Worm (Caenorhabditis elegans) whole organism, late embryonic: ENCODE data around the gene ift-81.

Source experiments
- F13H6.1 ChIP-seq: sonication (generic microtip); optimal IDR thresholded peaks from 2 replicates; lab custom pipeline; 2016; ENCODE audit warnings: missing genetic modification characterization, missing compliant biosample characterization
- K09A11.1 ChIP-seq: sonication (generic microtip); optimal IDR thresholded peaks from 2 replicates; lab custom pipeline; 2017; ENCODE audit warnings: antibody characterized with exemption, mild to moderate bottlenecking, missing genetic modification characterization, missing compliant biosample characterization; ENCODE audit not compliant: insufficient read depth
- ahr-1 ChIP-seq: sonication (generic microtip); optimal IDR thresholded peaks from 2 replicates; lab custom pipeline; 2016; ENCODE audit warnings: missing genetic modification characterization, missing compliant biosample characterization
- ama-1 ChIP-seq: fragments of 150-350 bp; optimal IDR thresholded peaks from 2 replicates; lab custom pipeline; 2014
- ceh-14 ChIP-seq: sonication (generic microtip); optimal IDR thresholded peaks from 2 replicates; lab custom pipeline; 2016; ENCODE audit warnings: missing genotype, missing genetic modification characterization, missing compliant biosample characterization
- ceh-18 ChIP-seq: sonication (generic microtip); optimal IDR thresholded peaks from 2 replicates; lab custom pipeline; 2016; ENCODE audit warnings: missing genetic modification characterization, missing compliant biosample characterization
- ceh-19 ChIP-seq: fragments of 200-800 bp; sonication (Bioruptor generic); optimal IDR thresholded peaks from 2 replicates; lab custom pipeline; 2018; ENCODE audit warnings: mild to moderate bottlenecking, missing genetic modification characterization, missing compliant biosample characterization
- ceh-2 ChIP-seq: sonication (generic microtip); optimal IDR thresholded peaks from 2 replicates; lab custom pipeline; 2016; ENCODE audit warnings: missing genotype, missing genetic modification characterization, missing compliant biosample characterization
- ceh-22 ChIP-seq: sonication (generic microtip); optimal IDR thresholded peaks from 2 replicates; lab custom pipeline; 2017; ENCODE audit warnings: missing biosample characterization, missing genetic modification characterization
- ceh-30 ChIP-seq: fragments of 150-350 bp; optimal IDR thresholded peaks from 2 replicates; lab custom pipeline; 2014; ENCODE audit warnings: missing biosample characterization, missing genetic modification characterization
- ceh-34 ChIP-seq: sonication (generic microtip); optimal IDR thresholded peaks from 2 replicates; lab custom pipeline; 2016; ENCODE audit warnings: mild to moderate bottlenecking, missing genetic modification characterization, missing compliant biosample characterization
- ceh-45 ChIP-seq: fragments of 200-800 bp; sonication (Bioruptor generic); IDR thresholded peaks from 2 replicates; pipeline ENCODE4 v1.3.6; 2022; ENCODE audit warnings: missing genetic modification reagents, missing genetic modification characterization, missing compliant biosample characterization
- ceh-48 ChIP-seq: sonication (generic microtip); optimal IDR thresholded peaks from 2 replicates; lab custom pipeline; 2016; ENCODE audit warnings: missing genetic modification characterization, inconsistent platforms, missing compliant biosample characterization
- ceh-6 ChIP-seq: fragments of 200-800 bp; sonication (Bioruptor generic); optimal IDR thresholded peaks from 2 replicates; lab custom pipeline; 2018; ENCODE audit warnings: mild to moderate bottlenecking, missing genetic modification characterization, missing compliant biosample characterization
- ceh-9 ChIP-seq: sonication (generic microtip); optimal IDR thresholded peaks from 2 replicates; lab custom pipeline; 2016; ENCODE audit warnings: mild to moderate bottlenecking, missing genetic modification characterization, inconsistent platforms, missing compliant biosample characterization
- dmd-4 ChIP-seq: sonication (generic microtip); optimal IDR thresholded peaks from 2 replicates; lab custom pipeline; 2016; ENCODE audit warnings: borderline replicate concordance, missing genetic modification characterization, missing compliant biosample characterization
- elt-2 ChIP-seq: sonication (generic microtip); optimal IDR thresholded peaks from 2 replicates; lab custom pipeline; 2016; ENCODE audit warnings: missing genetic modification reagents, missing genetic modification characterization, missing compliant biosample characterization
- fax-1 ChIP-seq: sonication (generic microtip); optimal IDR thresholded peaks from 2 replicates; lab custom pipeline; 2016; ENCODE audit warnings: missing genotype, missing genetic modification characterization, missing compliant biosample characterization
- fkh-10 ChIP-seq: fragments of 150-350 bp; optimal IDR thresholded peaks from 2 replicates; lab custom pipeline; 2014; ENCODE audit warnings: missing biosample characterization, missing genetic modification reagents, missing genetic modification characterization
- hlh-15 ChIP-seq: sonication (generic microtip); optimal IDR thresholded peaks from 2 replicates; lab custom pipeline; 2016; ENCODE audit warnings: missing genetic modification characterization, missing compliant biosample characterization
- hlh-30 ChIP-seq: sonication (generic microtip); optimal IDR thresholded peaks from 2 replicates; lab custom pipeline; 2017; ENCODE audit warnings: antibody characterized with exemption, missing genetic modification characterization, missing compliant biosample characterization; ENCODE audit not compliant: insufficient read depth
- hlh-6 ChIP-seq: sonication (generic microtip); optimal IDR thresholded peaks from 2 replicates; lab custom pipeline; 2016; ENCODE audit warnings: missing genotype, missing genetic modification characterization, missing compliant biosample characterization
- lim-6 ChIP-seq: sonication (generic microtip); optimal IDR thresholded peaks from 2 replicates; lab custom pipeline; 2016; ENCODE audit warnings: missing genetic modification characterization, missing compliant biosample characterization
- lin-11 ChIP-seq: fragments of 200-800 bp; sonication (Bioruptor generic); optimal IDR thresholded peaks from 2 replicates; lab custom pipeline; 2018; ENCODE audit warnings: mild to moderate bottlenecking, missing genetic modification characterization, missing compliant biosample characterization
- madf-2 ChIP-seq: sonication (generic microtip); optimal IDR thresholded peaks from 2 replicates; lab custom pipeline; 2017; ENCODE audit warnings: missing genetic modification characterization, missing compliant biosample characterization
- mec-3 ChIP-seq: sonication (generic microtip); optimal IDR thresholded peaks from 2 replicates; lab custom pipeline; 2016; ENCODE audit warnings: borderline replicate concordance, missing genetic modification characterization, missing compliant biosample characterization
- nfya-1 ChIP-seq: sonication (generic microtip); optimal IDR thresholded peaks from 2 replicates; lab custom pipeline; 2017; ENCODE audit warnings: missing genetic modification characterization, mild to moderate bottlenecking, missing compliant biosample characterization, antibody characterized with exemption, moderate library complexity
- nhr-11 ChIP-seq: fragments of 150-350 bp; optimal IDR thresholded peaks from 2 replicates; lab custom pipeline; 2014; ENCODE audit warnings: missing biosample characterization, missing genetic modification characterization
- npax-4 ChIP-seq: sonication (generic microtip); optimal IDR thresholded peaks from 2 replicates; lab custom pipeline; 2016; ENCODE audit warnings: missing genetic modification characterization, missing compliant biosample characterization
- pag-3 ChIP-seq: sonication (generic microtip); optimal IDR thresholded peaks from 2 replicates; lab custom pipeline; 2016; ENCODE audit warnings: missing compliant biosample characterization, missing genetic modification characterization, borderline replicate concordance
- pat-9 ChIP-seq: fragments of 200-800 bp; sonication (Bioruptor generic); optimal IDR thresholded peaks from 2 replicates; lab custom pipeline; 2018; ENCODE audit warnings: mild to moderate bottlenecking, missing genetic modification characterization, moderate library complexity, missing compliant biosample characterization
- pax-1 ChIP-seq: fragments of 150-350 bp; optimal IDR thresholded peaks from 2 replicates; lab custom pipeline; 2014; ENCODE audit warnings: missing biosample characterization, missing genetic modification characterization
- pha-2 ChIP-seq: sonication (generic microtip); optimal IDR thresholded peaks from 2 replicates; lab custom pipeline; 2017; ENCODE audit warnings: mild to moderate bottlenecking, missing genetic modification characterization, missing compliant biosample characterization
- pha-4 ChIP-seq: fragments of 150-350 bp; optimal IDR thresholded peaks from 2 replicates; lab custom pipeline; 2018; ENCODE audit warnings: missing biosample characterization, missing genetic modification reagents, missing genetic modification characterization
- pros-1 ChIP-seq: fragments of 150-350 bp; optimal IDR thresholded peaks from 2 replicates; lab custom pipeline; 2014; ENCODE audit warnings: missing biosample characterization, missing genetic modification reagents, missing genetic modification characterization
- sdc-2 ChIP-seq: sonication (generic microtip); optimal IDR thresholded peaks from 2 replicates; lab custom pipeline; 2016; ENCODE audit warnings: missing genotype, missing genetic modification characterization, missing compliant biosample characterization
- sox-2 ChIP-seq: fragments of 200-800 bp; sonication (Bioruptor generic); IDR thresholded peaks from 2 replicates; pipeline ENCODE4 v1.3.6; 2022; ENCODE audit warnings: missing genetic modification reagents, missing genetic modification characterization, missing compliant biosample characterization
- sox-4 ChIP-seq: sonication (generic microtip); optimal IDR thresholded peaks from 2 replicates; lab custom pipeline; 2017; ENCODE audit warnings: mild to moderate bottlenecking, missing genetic modification characterization, inconsistent platforms, missing compliant biosample characterization
- tbx-2 ChIP-seq: sonication (generic microtip); optimal IDR thresholded peaks from 2 replicates; lab custom pipeline; 2016; ENCODE audit warnings: missing genetic modification characterization, missing compliant biosample characterization
- tbx-7 ChIP-seq: sonication (generic microtip); optimal IDR thresholded peaks from 2 replicates; lab custom pipeline; 2016; ENCODE audit warnings: missing genotype, missing genetic modification characterization, missing compliant biosample characterization
- ttx-3 ChIP-seq: sonication (generic microtip); optimal IDR thresholded peaks from 2 replicates; lab custom pipeline; 2016; ENCODE audit warnings: missing genetic modification reagents, missing genetic modification characterization, missing compliant biosample characterization
- unc-3 ChIP-seq, 2 experiments: fragments of 200-800 bp in 1 of 2; sonication (Bioruptor generic) in 1 of 2; sonication (generic microtip) in 1 of 2; conservative IDR thresholded peaks in 1 of 2; optimal IDR thresholded peaks in 1 of 2; 2 replicates each; pipeline versions ENCODE4 v1.3.6 to Lab custom; 2016 to 2022; ENCODE audit warnings: missing compliant biosample characterization in 2 of 2, missing genetic modification characterization in 2 of 2, missing genetic modification reagents in 1 of 2
- unc-42 ChIP-seq: sonication (generic microtip); optimal IDR thresholded peaks from 2 replicates; lab custom pipeline; 2016; ENCODE audit warnings: missing genotype, missing genetic modification characterization, missing compliant biosample characterization
- unc-55 ChIP-seq: sonication (generic microtip); optimal IDR thresholded peaks from 2 replicates; lab custom pipeline; 2017; ENCODE audit warnings: missing biosample characterization, missing genetic modification reagents, missing genetic modification characterization
- zip-5 ChIP-seq: sonication (generic microtip); optimal IDR thresholded peaks from 2 replicates; lab custom pipeline; 2016; ENCODE audit warnings: missing genetic modification characterization, missing compliant biosample characterization
- ztf-16 ChIP-seq: sonication (generic microtip); optimal IDR thresholded peaks from 2 replicates; lab custom pipeline; 2017; ENCODE audit warnings: missing genetic modification characterization, missing compliant biosample characterization

The ift-81 gene

DNA sequence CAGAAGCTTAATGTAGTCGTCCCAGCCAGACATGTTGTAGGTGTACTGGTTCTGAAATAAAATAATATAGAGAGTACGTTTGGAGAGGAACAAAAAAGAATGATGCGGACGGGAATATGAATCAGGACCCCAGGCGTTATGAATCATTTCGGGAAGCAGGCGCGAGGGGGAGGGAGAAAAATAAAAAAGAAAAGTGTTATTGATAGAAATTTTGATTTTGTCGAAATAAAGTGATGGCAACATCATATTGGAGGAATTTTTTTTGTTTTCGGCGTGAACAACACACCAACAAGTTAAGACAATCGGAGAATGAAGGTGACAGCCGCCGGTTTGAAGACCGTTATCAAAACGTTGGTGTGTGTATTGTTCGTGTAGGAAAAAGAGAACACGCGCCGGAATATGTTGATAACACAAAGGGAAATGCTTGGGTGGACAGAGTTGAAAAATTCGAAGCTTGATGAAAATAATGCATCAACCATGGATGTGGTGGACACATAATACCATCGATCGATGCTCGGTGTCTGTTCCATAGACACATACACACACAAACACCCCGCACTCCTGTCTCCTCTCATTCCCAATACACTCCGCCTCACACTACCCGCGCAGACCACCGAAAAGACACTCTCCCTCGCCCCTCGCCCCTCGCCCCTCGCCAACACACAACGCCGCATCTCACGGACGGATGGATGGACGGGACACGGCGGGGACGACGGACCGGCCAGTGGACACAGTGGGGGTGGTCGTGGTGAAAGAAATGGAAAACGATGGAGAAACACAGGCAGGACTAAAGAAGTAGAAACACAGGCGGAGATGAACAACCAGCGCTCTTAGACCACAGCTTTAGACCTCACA is 55.9 kb downstream of the ift-81 start, which contains the start of gene pfn-2 (continued):
- TF ChIP-seq ceh-48: no peak
- TF ChIP-seq pat-9: peak; percentile 45
- TF ChIP-seq pax-1 (tag; lab: Kevin White, UChicago): no peak
- TF ChIP-seq npax-4 (tag; lab: Kevin White, UChicago): no peak
- TF ChIP-seq unc-42 (tag; lab: Kevin White, UChicago): no peak
- TF ChIP-seq ceh-30 (tag; lab: Kevin White, UChicago): no peak
- no peak for TF ChIP-seq lin-11 (tag; lab: Kevin White, UChicago)
- no peak for TF ChIP-seq nhr-11 (tag; lab: Kevin White, UChicago)
- no peak for TF ChIP-seq fkh-10 (GFP tag; lab: Kevin White, UChicago)
- no peak for TF ChIP-seq ceh-22
- TF ChIP-seq ceh-45: no peak
- TF ChIP-seq pros-1 (tag; lab: Kevin White, UChicago): no peak
- TF ChIP-seq ztf-16 (tag; lab: Kevin White, UChicago): no peak
- TF ChIP-seq pag-3: no peak
- no peak for TF ChIP-seq madf-2 (tag; lab: Kevin White, UChicago)
- no peak for TF ChIP-seq zip-5 (tag; lab: Kevin White, UChicago)
- no peak for TF ChIP-seq mec-3 (tag; lab: Kevin White, UChicago)
- TF ChIP-seq sdc-2 (tag; lab: Kevin White, UChicago): peak; percentile 27
- TF ChIP-seq ceh-6: peak; percentile 48
- no peak for TF ChIP-seq fax-1 (tag; lab: Kevin White, UChicago)
- TF ChIP-seq unc-3 (GFP tag; conservative IDR thresholded peaks at IDR 0.05; lab: Robert Waterston, UW): no peak
- TF ChIP-seq unc-3 (tag; optimal IDR thresholded peaks at IDR 0.05; lab: Kevin White, UChicago): no peak
- no peak for TF ChIP-seq pha-4 (tag; lab: Kevin White, UChicago)
- TF ChIP-seq sox-4 (tag; lab: Kevin White, UChicago): peak; percentile 20
- no peak for TF ChIP-seq K09A11.1 (tag; lab: Kevin White, UChicago)
- TF ChIP-seq ceh-14 (tag; lab: Kevin White, UChicago): peak; percentile 38
- TF ChIP-seq lim-6: no peak
- TF ChIP-seq pha-2: no peak
- TF ChIP-seq hlh-15 (tag; lab: Kevin White, UChicago): no peak
- peak; percentile 20 for TF ChIP-seq tbx-2 (tag; lab: Kevin White, UChicago)
- peak; percentile 66 for TF ChIP-seq ceh-19 (GFP tag; lab: Kevin White, UChicago)
- TF ChIP-seq F13H6.1: peak; percentile 32
- TF ChIP-seq tbx-7 (tag; lab: Kevin White, UChicago): no peak
- peak; percentile 18 for TF ChIP-seq ceh-9 (tag; lab: Kevin White, UChicago)
- TF ChIP-seq nfya-1 (tag; lab: Kevin White, UChicago): peak; percentile 10
- no peak for TF ChIP-seq ama-1 (lab: Kevin White, UChicago)
- TF ChIP-seq sox-2: no peak
- TF ChIP-seq hlh-30 (tag; lab: Kevin White, UChicago): no peak
- no peak for TF ChIP-seq ahr-1

- no peak for TF ChIP-seq unc-42 (tag; lab: Kevin White, UChicago)
- TF ChIP-seq ama-1 (lab: Kevin White, UChicago): no peak
- no peak for TF ChIP-seq unc-55 (GFP tag; lab: Kevin White, UChicago)
- no peak for TF ChIP-seq ceh-2 (tag; lab: Kevin White, UChicago)
- TF ChIP-seq dmd-4 (tag; lab: Kevin White, UChicago): no peak
- no peak for TF ChIP-seq hlh-15 (tag; lab: Kevin White, UChicago)
- TF ChIP-seq fkh-10 (GFP tag; lab: Kevin White, UChicago): no peak
- no peak for TF ChIP-seq zip-5 (tag; lab: Kevin White, UChicago)
- TF ChIP-seq ceh-34 (tag; lab: Kevin White, UChicago): no peak
- no peak for TF ChIP-seq ceh-18 (tag; lab: Kevin White, UChicago)
- no peak for TF ChIP-seq hlh-6 (tag; lab: Kevin White, UChicago)
- no peak for TF ChIP-seq ceh-9 (tag; lab: Kevin White, UChicago)
- TF ChIP-seq sdc-2 (tag; lab: Kevin White, UChicago): no peak
- no peak for TF ChIP-seq ceh-14 (tag; lab: Kevin White, UChicago)
- no peak for TF ChIP-seq ahr-1
- no peak for TF ChIP-seq ceh-22
- no peak for TF ChIP-seq ttx-3 (tag; lab: Kevin White, UChicago)
- TF ChIP-seq elt-2 (tag; lab: Kevin White, UChicago): no peak
- TF ChIP-seq mec-3 (tag; lab: Kevin White, UChicago): no peak
Measured at ce11 chrX:5355253-5355652, 56.9 kb downstream of the ift-81 start.
